Fruit fly (Drosophila melanogaster) whole organism, prepupa: Measurements from ENCODE around the gene Slh.

Experiments
- CG10631 ChIP-seq: fragments of 200-800 bp; sonication (Bioruptor generic); optimal IDR thresholded peaks from 2 replicates; lab custom pipeline; 2016; ENCODE audit warnings: missing biosample characterization, missing genetic modification characterization
- CG10669 ChIP-seq: fragments of 200-800 bp; sonication (Bioruptor generic); optimal IDR thresholded peaks from 3 replicates; lab custom pipeline; 2018; ENCODE audit warnings: missing biosample characterization, mild to moderate bottlenecking, missing genetic modification characterization, moderate library complexity
- CG11294 ChIP-seq: fragments of 200-800 bp; sonication (Bioruptor generic); IDR thresholded peaks from 2 replicates; pipeline ENCODE4 v1.3.6; 2022; ENCODE audit warnings: missing biosample characterization, missing genetic modification characterization
- CG11762 ChIP-seq: fragments of 200-800 bp; sonication (Bioruptor generic); optimal IDR thresholded peaks from 3 replicates; lab custom pipeline; 2016; ENCODE audit warnings: missing biosample characterization, missing genetic modification characterization; ENCODE audit not compliant: insufficient read depth
- CG11902 ChIP-seq: fragments of 200-800 bp; sonication (Bioruptor generic); optimal IDR thresholded peaks from 3 replicates; lab custom pipeline; 2016; ENCODE audit warnings: missing biosample characterization, missing genetic modification characterization
- CG15336 ChIP-seq: fragments of 200-800 bp; sonication (Bioruptor generic); IDR thresholded peaks from 2 replicates; pipeline ENCODE4 v1.3.6; 2022; ENCODE audit warnings: missing biosample characterization, missing genetic modification characterization
- CG1621 ChIP-seq: fragments of 200-800 bp; sonication (Bioruptor generic); optimal IDR thresholded peaks from 3 replicates; lab custom pipeline; 2018; ENCODE audit warnings: missing biosample characterization, mild to moderate bottlenecking, missing genetic modification characterization
- CG16779 ChIP-seq: fragments of 200-800 bp; sonication (Bioruptor generic); optimal IDR thresholded peaks from 3 replicates; lab custom pipeline; 2017; ENCODE audit warnings: missing biosample characterization, mild to moderate bottlenecking, missing genetic modification characterization
- CG3032 ChIP-seq: fragments of 200-800 bp; optimal IDR thresholded peaks from 2 replicates; lab custom pipeline; 2019; ENCODE audit warnings: missing biosample characterization, mild to moderate bottlenecking, missing genetic modification characterization, moderate library complexity
- CG31627 ChIP-seq: fragments of 200-800 bp; sonication (Bioruptor generic); optimal IDR thresholded peaks from 3 replicates; lab custom pipeline; 2016; ENCODE audit warnings: missing biosample characterization, missing genetic modification characterization
- CG32006 ChIP-seq: fragments of 200-800 bp; sonication (Bioruptor generic); optimal IDR thresholded peaks from 3 replicates; lab custom pipeline; 2017; ENCODE audit warnings: missing biosample characterization, mild to moderate bottlenecking, missing genetic modification characterization
- CG34406 ChIP-seq: fragments of 200-800 bp; sonication (Bioruptor generic); optimal IDR thresholded peaks from 3 replicates; lab custom pipeline; 2016; ENCODE audit warnings: missing biosample characterization, missing genetic modification characterization
- CG4318 ChIP-seq: fragments of 200-800 bp; sonication (Bioruptor generic); optimal IDR thresholded peaks from 3 replicates; lab custom pipeline; 2017; ENCODE audit warnings: missing biosample characterization, mild to moderate bottlenecking, missing genetic modification characterization
- CG6276 ChIP-seq: fragments of 200-800 bp; sonication (Bioruptor generic); optimal IDR thresholded peaks from 2 replicates; lab custom pipeline; 2017; ENCODE audit warnings: missing biosample characterization, mild to moderate bottlenecking, missing genetic modification characterization
- CG6792 ChIP-seq: fragments of 200-800 bp; sonication (Bioruptor generic); optimal IDR thresholded peaks from 3 replicates; lab custom pipeline; 2016; ENCODE audit warnings: missing biosample characterization, missing genetic modification characterization
- CG6808 ChIP-seq: fragments of 200-800 bp; sonication (Bioruptor generic); optimal IDR thresholded peaks from 3 replicates; lab custom pipeline; 2017; ENCODE audit warnings: missing biosample characterization, missing genetic modification characterization, mild to moderate bottlenecking, moderate library complexity, missing genetic modification reagents
- CG7368 ChIP-seq: fragments of 200-800 bp; sonication (Bioruptor generic); optimal IDR thresholded peaks from 3 replicates; lab custom pipeline; 2016; ENCODE audit warnings: missing biosample characterization, missing genetic modification characterization
- CG8119 ChIP-seq: fragments of 200-800 bp; sonication (Bioruptor generic); IDR thresholded peaks from 3 replicates; pipeline ENCODE4 v1.3.6; 2022; ENCODE audit warnings: missing biosample characterization, missing genetic modification characterization
- CG8319 ChIP-seq: fragments of 200-800 bp; sonication (Bioruptor generic); optimal IDR thresholded peaks from 3 replicates; lab custom pipeline; 2016; ENCODE audit warnings: missing biosample characterization, missing genetic modification characterization
- CG8632 ChIP-seq: fragments of 200-800 bp; sonication (Bioruptor generic); optimal IDR thresholded peaks from 3 replicates; lab custom pipeline; 2016; ENCODE audit warnings: missing biosample characterization, missing genetic modification characterization
- CG9139 ChIP-seq: fragments of 200-800 bp; sonication (Bioruptor generic); optimal IDR thresholded peaks from 3 replicates; lab custom pipeline; 2017; ENCODE audit warnings: missing biosample characterization, mild to moderate bottlenecking, missing genetic modification characterization
- Eip75B ChIP-seq: fragments of 200-800 bp; sonication (Bioruptor generic); optimal IDR thresholded peaks from 3 replicates; lab custom pipeline; 2016; ENCODE audit warnings: missing biosample characterization, missing genetic modification characterization
- Eip78C ChIP-seq: fragments of 200-800 bp; sonication (Bioruptor generic); peaks from one replicate; lab custom pipeline; 2016; ENCODE audit warnings: missing biosample characterization, missing genetic modification characterization
- Eip93F ChIP-seq: fragments of 200-800 bp; sonication (Bioruptor generic); optimal IDR thresholded peaks from 2 replicates; lab custom pipeline; 2016; ENCODE audit warnings: missing biosample characterization, mild to moderate bottlenecking, missing genetic modification characterization
- Ets21C ChIP-seq: fragments of 200-800 bp; sonication (Bioruptor generic); optimal IDR thresholded peaks from 3 replicates; lab custom pipeline; 2016; ENCODE audit warnings: missing biosample characterization, missing genetic modification characterization
- Gug ChIP-seq: fragments of 200-800 bp; sonication (Bioruptor generic); IDR thresholded peaks from 2 replicates; pipeline ENCODE4 v1.3.6; 2022; ENCODE audit warnings: missing biosample characterization, missing genetic modification characterization
- Hr38 ChIP-seq: sonication (Bioruptor generic); optimal IDR thresholded peaks from 2 replicates; lab custom pipeline; 2016; ENCODE audit warnings: missing biosample characterization, missing genetic modification characterization
- Hr39 ChIP-seq: fragments of 200-800 bp; sonication (Bioruptor generic); optimal IDR thresholded peaks from 2 replicates; lab custom pipeline; 2016; ENCODE audit warnings: missing biosample characterization, missing genetic modification characterization
- Hr4 ChIP-seq: fragments of 200-800 bp; sonication (Bioruptor generic); optimal IDR thresholded peaks from 3 replicates; lab custom pipeline; 2016; ENCODE audit warnings: missing biosample characterization, missing genetic modification characterization
- Met ChIP-seq: fragments of 200-800 bp; sonication (Bioruptor generic); optimal IDR thresholded peaks from 3 replicates; lab custom pipeline; 2016; ENCODE audit warnings: missing biosample characterization, missing genetic modification characterization
- OdsH ChIP-seq: fragments of 200-800 bp; sonication (Bioruptor generic); optimal IDR thresholded peaks from 3 replicates; lab custom pipeline; 2016; ENCODE audit warnings: missing biosample characterization, missing genetic modification characterization
- Sox102F ChIP-seq: fragments of 200-800 bp; sonication (Bioruptor generic); optimal IDR thresholded peaks from 2 replicates; lab custom pipeline; 2016; ENCODE audit warnings: missing biosample characterization, mild to moderate bottlenecking, missing genetic modification characterization
- Sox14 ChIP-seq: fragments of 200-800 bp; sonication (Bioruptor generic); optimal IDR thresholded peaks from 3 replicates; lab custom pipeline; 2016; ENCODE audit warnings: missing biosample characterization, missing genetic modification characterization
- achi ChIP-seq: fragments of 200-800 bp; sonication (Bioruptor generic); optimal IDR thresholded peaks from 3 replicates; lab custom pipeline; 2016; ENCODE audit warnings: missing biosample characterization, missing genetic modification characterization
- acj6 ChIP-seq: fragments of 200-800 bp; sonication (Bioruptor generic); optimal IDR thresholded peaks from 3 replicates; lab custom pipeline; 2016; ENCODE audit warnings: missing biosample characterization, missing genetic modification characterization
- cyc ChIP-seq: fragments of 200-800 bp; sonication (Bioruptor generic); optimal IDR thresholded peaks from 3 replicates; lab custom pipeline; 2016; ENCODE audit warnings: missing biosample characterization, missing genetic modification characterization
- dac ChIP-seq: fragments of 200-800 bp; sonication (Bioruptor generic); optimal IDR thresholded peaks from 2 replicates; lab custom pipeline; 2017; ENCODE audit warnings: missing biosample characterization, mild to moderate bottlenecking, missing genetic modification characterization
- dsx ChIP-seq: fragments of 200-800 bp; optimal IDR thresholded peaks from 3 replicates; lab custom pipeline; 2019; ENCODE audit warnings: missing biosample characterization, mild to moderate bottlenecking, missing genetic modification characterization, moderate library complexity; ENCODE audit not compliant: poor library complexity, severe bottlenecking
- eg ChIP-seq: fragments of 200-800 bp; sonication (Bioruptor generic); IDR thresholded peaks from 3 replicates; pipeline ENCODE4 v1.3.6; 2022; ENCODE audit warnings: missing biosample characterization, missing genetic modification characterization
- esn ChIP-seq: fragments of 200-800 bp; sonication (Bioruptor generic); optimal IDR thresholded peaks from 2 replicates; lab custom pipeline; 2016; ENCODE audit warnings: missing biosample characterization, mild to moderate bottlenecking, missing genetic modification characterization, moderate library complexity
- fd59A ChIP-seq: fragments of 200-800 bp; sonication (Bioruptor generic); optimal IDR thresholded peaks from 2 replicates; lab custom pipeline; 2017; ENCODE audit warnings: missing biosample characterization, mild to moderate bottlenecking, missing genetic modification characterization, missing genetic modification reagents
- fd85E ChIP-seq: fragments of 200-800 bp; sonication (Bioruptor generic); optimal IDR thresholded peaks from 3 replicates; lab custom pipeline; 2016; ENCODE audit warnings: missing biosample characterization, missing genetic modification characterization
- fkh ChIP-seq: fragments of 200-800 bp; sonication (Bioruptor generic); optimal IDR thresholded peaks from 3 replicates; lab custom pipeline; 2017; ENCODE audit warnings: missing biosample characterization, mild to moderate bottlenecking, missing genetic modification characterization, moderate library complexity
- lz ChIP-seq: fragments of 200-800 bp; sonication (Bioruptor generic); optimal IDR thresholded peaks from 3 replicates; lab custom pipeline; 2016; ENCODE audit warnings: missing biosample characterization, missing genetic modification characterization
- net ChIP-seq: fragments of 200-800 bp; sonication (Bioruptor generic); optimal IDR thresholded peaks from 3 replicates; lab custom pipeline; 2016; ENCODE audit warnings: missing biosample characterization, missing genetic modification characterization
- pdm3 ChIP-seq: fragments of 200-800 bp; sonication (Bioruptor generic); optimal IDR thresholded peaks from 3 replicates; lab custom pipeline; 2016; ENCODE audit warnings: missing biosample characterization, missing genetic modification characterization
- ss ChIP-seq, 2 experiments: fragments of 200-800 bp; sonication (Bioruptor generic); optimal IDR thresholded peaks; 2 replicates in 1 of 2; 3 replicates in 1 of 2; lab custom pipeline; 2017 to 2018; ENCODE audit warnings: mild to moderate bottlenecking in 2 of 2, missing biosample characterization in 2 of 2, missing genetic modification characterization in 2 of 2, moderate library complexity in 1 of 2
- svp ChIP-seq: fragments of 200-800 bp; sonication (Bioruptor generic); peaks from one replicate; lab custom pipeline; 2016; ENCODE audit warnings: missing biosample characterization, missing genetic modification characterization
- topi ChIP-seq: fragments of 200-800 bp; sonication (Bioruptor generic); optimal IDR thresholded peaks from 3 replicates; lab custom pipeline; 2016; ENCODE audit warnings: missing biosample characterization, missing genetic modification characterization
- vri ChIP-seq: fragments of 200-800 bp; sonication (Bioruptor generic); optimal IDR thresholded peaks from 3 replicates; lab custom pipeline; 2016; ENCODE audit warnings: missing biosample characterization, mild to moderate bottlenecking, missing genetic modification characterization

Gene Slh

dm6 chr2L:2486851-2487250, 5.6 kb downstream of the Slh start (continued):
- TF ChIP-seq CG4318 (GFP tag; lab: Kevin White, UChicago) (peak; percentile 64), CG31627 (GFP tag; lab: Kevin White, UChicago) (peak; percentile 86), CG6276 (GFP tag; lab: Kevin White, UChicago) (peak; percentile 34), svp (GFP tag; lab: Kevin White, UChicago) (peak; percentile 93), CG10669 (GFP tag; lab: Kevin White, UChicago) (peak; percentile 79), CG6792 (GFP tag; lab: Kevin White, UChicago) (peak; percentile 80), Met (GFP tag; lab: Kevin White, UChicago) (peak; percentile 85), cyc (GFP tag; lab: Kevin White, UChicago) (peak; percentile 81), ss (GFP tag; optimal IDR thresholded peaks at IDR 0.05; lab: Kevin White, UChicago) (peak in 1 of 2 experiments; percentile 73), Gug (GFP tag; lab: Robert Waterston, UW) (peak; percentile 47), CG8632 (peak; percentile 70), CG34406 (GFP tag; lab: Kevin White, UChicago) (peak; percentile 74), OdsH (GFP tag; lab: Kevin White, UChicago) (peak; percentile 83), net (GFP tag; lab: Kevin White, UChicago) (peak; percentile 77), Eip93F (GFP tag; lab: Kevin White, UChicago) (peak; percentile 46), dsx (GFP tag; lab: Kevin White, UChicago) (peak; percentile 67), CG1621 (peak; percentile 72), CG9139 (peak; percentile 59), Hr4 (GFP tag; lab: Kevin White, UChicago) (peak; percentile 65), fkh (no peak), vri (GFP tag; lab: Kevin White, UChicago) (peak; percentile 83), fd59A (peak; percentile 77), pdm3 (GFP tag; lab: Kevin White, UChicago) (peak; percentile 84), CG11294 (GFP tag; lab: Robert Waterston, UW) (0 out of 2 replicates have a peak, but pooled peaks have one; percentile 19), CG8119 (GFP tag; lab: Robert Waterston, UW) (peak; percentile 75), CG6808 (GFP tag; lab: Kevin White, UChicago) (peak; percentile 84), eg (GFP tag; lab: Robert Waterston, UW) (peak; percentile 37; the same call in 1 of the 3 replicates), CG3032 (tag; lab: Kevin White, UChicago) (peak; percentile 85), esn (GFP tag; lab: Kevin White, UChicago) (peak; percentile 89), fd85E (GFP tag; lab: Kevin White, UChicago) (peak; percentile 9), Hr39 (GFP tag; lab: Kevin White, UChicago) (peak; percentile 84), CG15336 (GFP tag; lab: Robert Waterston, UW) (peak; percentile 75), Sox14 (GFP tag; lab: Kevin White, UChicago) (peak; percentile 87), Hr38 (GFP tag; lab: Kevin White, UChicago) (no peak), Sox102F (peak; percentile 83), achi (GFP tag; lab: Kevin White, UChicago) (peak; percentile 82)

- TF ChIP-seq CG10631 (GFP tag; lab: Kevin White, UChicago) (peak; percentile 49), CG11762 (GFP tag; lab: Kevin White, UChicago) (no peak), Eip75B (GFP tag; lab: Kevin White, UChicago) (peak; percentile 54), dsx (GFP tag; lab: Kevin White, UChicago) (peak; percentile 53), CG32006 (peak; percentile 26), lz (GFP tag; lab: Kevin White, UChicago) (peak; percentile 40), vri (GFP tag; lab: Kevin White, UChicago) (no peak), CG7368 (GFP tag; lab: Kevin White, UChicago) (no peak), CG8632 (no peak), Eip78C (peak; percentile 84), Gug (GFP tag; lab: Robert Waterston, UW) (no peak), CG6276 (GFP tag; lab: Kevin White, UChicago) (no peak), CG8319 (GFP tag; lab: Kevin White, UChicago) (no peak), Eip93F (GFP tag; lab: Kevin White, UChicago) (no peak), CG11902 (no peak), Ets21C (GFP tag; lab: Kevin White, UChicago) (no peak), fkh (no peak), pdm3 (GFP tag; lab: Kevin White, UChicago) (peak; percentile 28), acj6 (GFP tag; lab: Kevin White, UChicago) (peak; percentile 32), CG16779 (tag; lab: Kevin White, UChicago) (no peak), dac (GFP tag; lab: Kevin White, UChicago) (no peak), topi (GFP tag; lab: Kevin White, UChicago) (peak; percentile 61), CG31627 (GFP tag; lab: Kevin White, UChicago) (peak; percentile 37)
Observed at dm6 chr2L:2485272-2485671, 7.2 kb downstream of the Slh start.
